Worm (Caenorhabditis elegans) whole organism, L4 larva: ENCODE data around the gene aptf-4.

Experiments used
- R02D3.7 ChIP-seq: fragments of 150-350 bp; sonication (generic microtip); optimal IDR thresholded peaks from 3 replicates; lab custom pipeline; 2014; ENCODE audit warnings: missing biosample characterization, missing genetic modification characterization
- ama-1 ChIP-seq: fragments of 150-350 bp; optimal IDR thresholded peaks from 2 replicates; lab custom pipeline; 2014; ENCODE audit warnings: inconsistent platforms, mixed read lengths
- ceh-62 ChIP-seq: sonication (generic microtip); optimal IDR thresholded peaks from 2 replicates; lab custom pipeline; 2017; ENCODE audit warnings: missing biosample characterization, missing genetic modification characterization
- hlh-11 ChIP-seq: fragments of 200-800 bp; sonication (Bioruptor generic); optimal IDR thresholded peaks from 2 replicates; lab custom pipeline; 2018; ENCODE audit warnings: mild to moderate bottlenecking, missing genetic modification characterization, missing compliant biosample characterization
- hlh-30 ChIP-seq: sonication (generic microtip); optimal IDR thresholded peaks from 2 replicates; lab custom pipeline; 2017; ENCODE audit warnings: antibody characterized with exemption, mild to moderate bottlenecking, missing genetic modification characterization, missing compliant biosample characterization; ENCODE audit not compliant: insufficient read depth
- lim-7 ChIP-seq: fragments of 200-800 bp; sonication (Bioruptor generic); IDR thresholded peaks from 2 replicates; pipeline ENCODE4 v1.3.6; 2022; ENCODE audit warnings: missing genetic modification characterization, missing compliant biosample characterization
- lin-13 ChIP-seq: fragments of 150-350 bp; optimal IDR thresholded peaks from 2 replicates; lab custom pipeline; 2014; ENCODE audit warnings: missing biosample characterization, missing genetic modification reagents, missing genetic modification characterization
- lin-39 ChIP-seq: fragments of 150-350 bp; optimal IDR thresholded peaks from 2 replicates; lab custom pipeline; 2014; ENCODE audit warnings: missing biosample characterization, missing genetic modification reagents, missing genetic modification characterization
- lir-3 ChIP-seq: sonication (generic microtip); optimal IDR thresholded peaks from 2 replicates; lab custom pipeline; 2016; ENCODE audit warnings: mild to moderate bottlenecking, missing genetic modification characterization, missing compliant biosample characterization
- pqm-1 ChIP-seq: sonication (generic microtip); optimal IDR thresholded peaks from 2 replicates; lab custom pipeline; 2017; ENCODE audit warnings: missing biosample characterization, missing genetic modification characterization
- skn-1 ChIP-seq: fragments of 150-350 bp; optimal IDR thresholded peaks from 2 replicates; lab custom pipeline; 2014; ENCODE audit warnings: missing biosample characterization, missing genetic modification characterization
- snpc-4 ChIP-seq: fragments of 150-350 bp; optimal IDR thresholded peaks from 2 replicates; lab custom pipeline; 2014; ENCODE audit warnings: missing biosample characterization, missing genetic modification characterization

DNA sequence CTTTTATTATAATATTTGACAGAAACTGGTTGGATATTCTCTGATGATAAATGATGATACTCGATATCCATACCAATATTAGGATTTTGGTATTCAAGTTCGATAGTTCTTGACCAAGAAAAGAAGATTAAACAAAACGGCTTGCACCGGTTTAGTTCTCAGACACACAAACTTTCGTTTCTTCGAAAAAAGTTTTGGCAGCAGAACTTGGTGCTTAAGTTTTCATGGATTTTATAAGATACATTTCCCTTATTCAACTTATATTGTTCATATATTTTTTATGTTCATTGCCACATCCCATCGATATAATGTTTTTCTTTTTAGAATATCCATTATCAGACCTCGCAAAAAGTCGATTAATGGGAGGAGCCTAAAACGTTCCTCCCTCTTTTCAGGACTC is at the start of gene aptf-4:
- no peak for TF ChIP-seq skn-1
- no peak for TF ChIP-seq ama-1 (lab: Kevin White, UChicago)
- TF ChIP-seq R02D3.7 (tag; lab: Kevin White, UChicago), result no peak
- TF ChIP-seq lir-3 (tag; lab: Kevin White, UChicago), result no peak
- no peak for TF ChIP-seq ceh-62 (tag; lab: Kevin White, UChicago)
- no peak for TF ChIP-seq hlh-30 (tag; lab: Kevin White, UChicago)
- no peak for TF ChIP-seq pqm-1
- no peak for TF ChIP-seq hlh-11 (tag; lab: Kevin White, UChicago)
- TF ChIP-seq snpc-4 (tag; lab: Kevin White, UChicago), result no peak
- TF ChIP-seq lim-7 (GFP tag; lab: Robert Waterston, UW), result no peak
- TF ChIP-seq lin-39 (tag; lab: Kevin White, UChicago), result no peak
- no peak for TF ChIP-seq lin-13 (GFP tag; lab: Kevin White, UChicago)
